Worm (Caenorhabditis elegans) whole organism, early embryonic: ENCODE measurements around the gene nhr-125.
"Not testable (repeated sequence)": the region's sequence is repeated elsewhere in the genome, so short reads cannot be mapped to it uniquely, and the experiment has no call there.

Source experiments
- B0310.2 ChIP-seq: sonication (generic microtip); optimal IDR thresholded peaks from 2 replicates; lab custom pipeline; 2016; ENCODE audit warnings: mild to moderate bottlenecking, missing genetic modification characterization, missing compliant biosample characterization
- F13C5.2 ChIP-seq: sonication (generic microtip); optimal IDR thresholded peaks from 2 replicates; lab custom pipeline; 2017; ENCODE audit warnings: mild to moderate bottlenecking, missing genetic modification characterization, inconsistent platforms, missing compliant biosample characterization
- aly-1 ChIP-seq: sonication (generic microtip); optimal IDR thresholded peaks from 2 replicates; lab custom pipeline; 2016; ENCODE audit warnings: missing genetic modification characterization, missing compliant biosample characterization
- ama-1 ChIP-seq: fragments of 150-350 bp; optimal IDR thresholded peaks from 2 replicates; lab custom pipeline; 2014
- ets-7 ChIP-seq: sonication (generic microtip); optimal IDR thresholded peaks from 2 replicates; lab custom pipeline; 2016; ENCODE audit warnings: missing genotype, missing genetic modification characterization, missing compliant biosample characterization
- flt-1 ChIP-seq: fragments of 200-800 bp; sonication (Bioruptor generic); IDR thresholded peaks from 2 replicates; pipeline ENCODE4 v1.3.6; 2022; ENCODE audit warnings: missing genetic modification characterization, missing compliant biosample characterization
- hmbx-1 ChIP-seq: sonication (generic microtip); optimal IDR thresholded peaks from 2 replicates; lab custom pipeline; 2016; ENCODE audit warnings: mild to moderate bottlenecking, missing genetic modification characterization, missing compliant biosample characterization
- hnd-1 ChIP-seq: sonication (generic microtip); optimal IDR thresholded peaks from 2 replicates; lab custom pipeline; 2016; ENCODE audit warnings: missing genetic modification characterization, missing compliant biosample characterization
- pes-1 ChIP-seq: fragments of 200-800 bp; sonication (Bioruptor generic); IDR thresholded peaks from 2 replicates; pipeline ENCODE4 v1.3.6; 2022; ENCODE audit warnings: missing genetic modification reagents, missing genetic modification characterization, missing compliant biosample characterization
- scrt-1 ChIP-seq: fragments of 200-800 bp; sonication (Bioruptor generic); IDR thresholded peaks from 2 replicates; pipeline ENCODE4 v1.3.6; 2022; ENCODE audit warnings: missing genetic modification characterization, missing compliant biosample characterization
- tbx-11 ChIP-seq: fragments of 200-800 bp; sonication (Bioruptor generic); IDR thresholded peaks from 2 replicates; pipeline ENCODE4 v1.3.6; 2022; ENCODE audit warnings: missing genetic modification characterization, missing compliant biosample characterization
- tbx-37 ChIP-seq: fragments of 200-800 bp; sonication (Bioruptor generic); conservative IDR thresholded peaks from 2 replicates; pipeline ENCODE4 v1.3.6; 2022; ENCODE audit warnings: missing genetic modification reagents, missing genetic modification characterization, missing compliant biosample characterization
- tra-4 ChIP-seq: sonication (generic microtip); optimal IDR thresholded peaks from 2 replicates; lab custom pipeline; 2017; ENCODE audit warnings: missing genetic modification characterization, missing compliant biosample characterization

DNA sequence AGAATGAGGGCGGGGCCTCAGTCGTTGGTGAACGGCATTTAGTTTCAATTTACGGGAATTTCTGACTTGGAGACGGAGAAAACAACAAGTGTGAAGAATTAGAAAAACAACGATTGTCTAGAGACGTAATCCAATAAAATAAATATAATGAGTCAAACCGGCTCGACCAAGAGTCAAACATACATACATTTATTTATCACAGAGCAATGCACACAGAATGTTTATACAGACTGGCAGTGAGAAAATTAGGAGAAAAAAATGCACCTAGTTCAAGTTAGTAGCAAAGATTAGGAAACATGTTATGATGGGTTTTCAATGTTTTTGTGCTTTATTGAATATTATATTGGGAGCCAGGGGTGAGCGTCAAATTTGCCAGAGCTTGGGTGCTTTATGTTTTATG is 46.6 kb downstream of the nhr-125 start, which contains the start of gene srt-20:
- TF ChIP-seq hmbx-1; F13C5.2; ama-1 (lab: Kevin White, UChicago); pes-1 (GFP tag; lab: Robert Waterston, UW); flt-1 (GFP tag; lab: Robert Waterston, UW); aly-1 (tag; lab: Kevin White, UChicago); hnd-1; scrt-1 (GFP tag; lab: Robert Waterston, UW); tra-4; ets-7 (tag; lab: Kevin White, UChicago); tbx-11 (GFP tag; lab: Robert Waterston, UW); B0310.2 (tag; lab: Kevin White, UChicago); tbx-37 (GFP tag; lab: Robert Waterston, UW): not testable (repeated sequence)
